Worm (Caenorhabditis elegans): Measurements from ENCODE around the gene ZK809.9.

DNA sequence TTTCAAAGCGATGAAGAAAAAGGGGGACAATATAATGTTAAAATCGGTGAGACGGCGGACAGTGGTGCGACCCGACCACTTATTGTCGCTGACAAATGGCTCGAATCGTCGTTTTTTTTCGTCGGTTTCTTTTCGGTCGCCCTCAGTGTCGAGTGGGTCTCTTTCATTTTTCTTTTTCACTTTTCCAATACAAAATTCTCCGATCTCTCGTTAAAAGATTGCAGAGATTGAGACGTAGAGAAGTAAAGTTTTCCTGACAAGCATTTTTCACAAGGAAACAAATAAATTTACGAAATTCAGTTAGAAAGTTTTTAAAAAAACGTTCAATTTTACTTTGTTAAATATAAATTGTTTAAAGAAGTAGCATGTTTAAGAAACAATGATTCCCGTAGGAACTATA is 26.4 kb downstream of the ZK809.9 start:
- TF ChIP-seq hnd-1 (tag; optimal IDR thresholded peaks at IDR 0.05), result no peak
- TF ChIP-seq ets-7 (tag; optimal IDR thresholded peaks at IDR 0.05), result no peak
- TF ChIP-seq ama-1 (optimal IDR thresholded peaks at IDR 0.05), result no peak
- TF ChIP-seq ceh-36 (tag; optimal IDR thresholded peaks at IDR 0.05), result no peak
- TF ChIP-seq scrt-1 (GFP tag; IDR thresholded peaks at IDR 0.05), result no peak
- TF ChIP-seq sea-1 (GFP tag; conservative IDR thresholded peaks at IDR 0.05), result no peak
- TF ChIP-seq flt-1 (GFP tag; IDR thresholded peaks at IDR 0.05), result no peak
- no peak for TF ChIP-seq aly-1 (tag; optimal IDR thresholded peaks at IDR 0.05)
- no peak for TF ChIP-seq F13C5.2 (tag; optimal IDR thresholded peaks at IDR 0.05)
- no peak for TF ChIP-seq hmg-4 (GFP tag; optimal IDR thresholded peaks at IDR 0.05)
